Fruit fly (Drosophila melanogaster): ENCODE results near the gene CG33500.

The CG33500 gene

DNA sequence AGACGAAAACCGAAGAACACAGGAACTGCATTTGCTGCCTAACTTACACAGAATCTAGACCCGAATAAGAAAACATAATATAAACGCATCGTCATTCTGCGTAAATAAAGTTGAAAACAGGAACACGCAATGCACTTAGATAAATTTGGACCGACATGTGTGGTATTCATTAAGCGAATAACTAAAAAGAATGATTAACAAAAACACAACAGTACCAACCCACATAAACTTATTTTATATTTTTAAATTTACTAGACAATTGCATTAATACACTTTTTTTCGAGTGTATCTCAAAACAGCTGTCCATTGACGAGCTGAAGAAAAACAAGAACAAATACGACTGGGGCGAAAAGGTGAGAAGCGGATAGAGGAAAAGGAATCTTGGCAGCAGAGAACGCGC lies 45.9 kb downstream of the CG33500 start (continued):
- TF ChIP-seq Pdp1 (GFP tag; optimal IDR thresholded peaks at IDR 0.05) (peak; percentile 57 to 78), stwl (tag; optimal IDR thresholded peaks at IDR 0.05) (peak; percentile 74), CG12391 (tag; optimal IDR thresholded peaks at IDR 0.05) (peak; percentile 90), crc (GFP tag; optimal IDR thresholded peaks at IDR 0.05) (peak; percentile 37), CG12744 (GFP tag; optimal IDR thresholded peaks at IDR 0.05) (peak; percentile 55), bcd (GFP tag; optimal IDR thresholded peaks at IDR 0.05) (peak; percentile 72), CG8924 (tag; optimal IDR thresholded peaks at IDR 0.05) (peak; percentile 93), ap (GFP tag; IDR thresholded peaks at IDR 0.05) (peak; percentile 68; the same call in 1 of the 2 replicates), NfI (GFP tag; optimal IDR thresholded peaks at IDR 0.05) (peak; percentile 54), tio (GFP tag; optimal IDR thresholded peaks at IDR 0.05) (peak; percentile 78), Hand (GFP tag; optimal IDR thresholded peaks at IDR 0.05) (no peak), CG11398 (GFP tag; optimal IDR thresholded peaks at IDR 0.05) (peak; percentile 45), insv (GFP tag; optimal IDR thresholded peaks at IDR 0.05) (peak in 1 of 2 experiments; percentile 12), tgo (GFP tag; IDR thresholded peaks at IDR 0.05) (peak; percentile 71), jing (GFP tag; optimal IDR thresholded peaks at IDR 0.05) (peak; percentile 72), NC2β (GFP tag; optimal IDR thresholded peaks at IDR 0.05) (peak; percentile 88), C15 (GFP tag; IDR thresholded peaks at IDR 0.05) (0 out of 3 replicates have a peak, but pooled peaks have one; percentile 7), CG9215 (GFP tag; IDR thresholded peaks at IDR 0.05) (peak; percentile 47; the same call in 1 of the 2 replicates), CG7372 (GFP tag; IDR thresholded peaks at IDR 0.05) (peak; percentile 49; the same call in 1 of the 2 replicates), CG10267 (tag; optimal IDR thresholded peaks at IDR 0.05) (peak; percentile 90), CG5180 (GFP tag; optimal IDR thresholded peaks at IDR 0.05) (peak; percentile 56), pum (GFP tag; optimal IDR thresholded peaks at IDR 0.05) (peak; percentile 79), CG8765 (GFP tag; IDR thresholded peaks at IDR 0.05) (peak; percentile 88), HLHmδ (GFP tag; optimal IDR thresholded peaks at IDR 0.05) (no peak), trh (GFP tag; optimal IDR thresholded peaks at IDR 0.05) (peak; percentile 15), CG31224 (GFP tag; IDR thresholded peaks at IDR 0.05) (peak; percentile 55; the same call in 1 of the 2 replicates), CG12942 (GFP tag; optimal IDR thresholded peaks at IDR 0.05) (peak; percentile 66), HmgD (GFP tag; optimal IDR thresholded peaks at IDR 0.05) (no peak), CG9932 (GFP tag; IDR thresholded peaks at IDR 0.05) (peak; percentile 20; the same call in 1 of the 2 replicates), Sry-β (GFP tag; optimal IDR thresholded peaks at IDR 0.05) (peak; percentile 40), CG12219 (GFP tag; optimal IDR thresholded peaks at IDR 0.05) (peak; percentile 71), CG42726 (GFP tag; IDR thresholded peaks at IDR 0.05; ENCODE audit: partially characterized antibody) (no peak), pb (GFP tag; optimal IDR thresholded peaks at IDR 0.05) (no peak), chinmo (GFP tag; IDR thresholded peaks at IDR 0.05; ENCODE audit: partially characterized antibody) (no peak), CG8281 (tag; optimal IDR thresholded peaks at IDR 0.05) (peak; percentile 42), CG2129 (GFP tag; IDR thresholded peaks at IDR 0.05; ENCODE audit: partially characterized antibody) (no peak), CG34376 (GFP tag; optimal IDR thresholded peaks at IDR 0.05) (no peak), CG4328 (GFP tag; optimal IDR thresholded peaks at IDR 0.05) (no peak), emc (GFP tag; optimal IDR thresholded peaks at IDR 0.05) (no peak), yki (optimal IDR thresholded peaks at IDR 0.05) (no peak), al (GFP tag; IDR thresholded peaks at IDR 0.05) (no peak), D19A (tag; optimal IDR thresholded peaks at IDR 0.05) (peak; percentile 89), nerfin-1 (tag; optimal IDR thresholded peaks at IDR 0.05) (peak; percentile 79), nerfin-2 (GFP tag; IDR thresholded peaks at IDR 0.05; ENCODE audit: partially characterized antibody) (no peak), Dll (GFP tag; IDR thresholded peaks at IDR 0.05; ENCODE audit: partially characterized antibody) (no peak), gt (GFP tag; IDR thresholded peaks at IDR 0.05) (no peak), CG6654 (GFP tag; optimal IDR thresholded peaks at IDR 0.05) (peak; percentile 48), CG2712 (tag; optimal IDR thresholded peaks at IDR 0.05) (peak; percentile 96), CG15696 (tag; optimal IDR thresholded peaks at IDR 0.05) (peak; percentile 96), CG16779 (GFP tag; IDR thresholded peaks at IDR 0.05) (no peak)

All from whole organism, embryonic.